Worm (Caenorhabditis elegans) whole organism, L1 larva: ENCODE measurements around the gene T11F9.10.
"Not testable (repeated sequence)": the region's sequence is repeated elsewhere in the genome, so short reads cannot be mapped to it uniquely, and the experiment has no call there.

ENCODE experiments used
- aha-1 ChIP-seq: fragments of 150-350 bp; optimal IDR thresholded peaks from 2 replicates; lab custom pipeline; 2014; ENCODE audit warnings: missing biosample characterization, missing genetic modification characterization
- alr-1 ChIP-seq: fragments of 200-800 bp; sonication (Bioruptor generic); optimal IDR thresholded peaks from 2 replicates; lab custom pipeline; 2018; ENCODE audit warnings: borderline replicate concordance, mild to moderate bottlenecking, missing genetic modification characterization, missing compliant biosample characterization
- blmp-1 ChIP-seq: fragments of 150-350 bp; optimal IDR thresholded peaks from 2 replicates; lab custom pipeline; 2014; ENCODE audit warnings: missing biosample characterization, missing genetic modification characterization
- ceh-63 ChIP-seq: fragments of 200-800 bp; sonication (Bioruptor generic); optimal IDR thresholded peaks from 2 replicates; lab custom pipeline; 2018; ENCODE audit warnings: mild to moderate bottlenecking, missing genetic modification characterization, missing compliant biosample characterization
- ceh-8 ChIP-seq: fragments of 200-800 bp; sonication (Bioruptor generic); optimal IDR thresholded peaks from 2 replicates; lab custom pipeline; 2018; ENCODE audit warnings: mild to moderate bottlenecking, missing genetic modification characterization, moderate library complexity, missing compliant biosample characterization
- efl-1 ChIP-seq, 4 experiments: fragments of 150-350 bp; optimal IDR thresholded peaks in 3 of 4; peaks in 1 of 4; 1 replicate in 1 of 4; 2 replicates in 3 of 4; lab custom pipeline; 2014; ENCODE audit warnings: missing biosample characterization in 2 of 4, missing genetic modification characterization in 2 of 4, missing genetic modification reagents in 2 of 4
- efl-3 ChIP-seq: fragments of 200-800 bp; sonication (Bioruptor generic); optimal IDR thresholded peaks from 2 replicates; lab custom pipeline; 2018; ENCODE audit warnings: mild to moderate bottlenecking, missing genetic modification characterization, missing compliant biosample characterization
- elt-2 ChIP-seq: sonication (generic microtip); optimal IDR thresholded peaks from 2 replicates; lab custom pipeline; 2016; ENCODE audit warnings: missing genetic modification characterization, mild to moderate bottlenecking, inconsistent platforms, missing compliant biosample characterization, missing genetic modification reagents
- ets-5 ChIP-seq: fragments of 200-800 bp; sonication (Bioruptor generic); IDR thresholded peaks from 2 replicates; pipeline ENCODE4 v1.3.6; 2022; ENCODE audit warnings: missing genetic modification characterization, missing compliant biosample characterization
- fos-1 ChIP-seq: fragments of 150-350 bp; optimal IDR thresholded peaks from 2 replicates; lab custom pipeline; 2014; ENCODE audit warnings: missing biosample characterization, missing genetic modification characterization
- grh-1 ChIP-seq: fragments of 200-800 bp; sonication (Bioruptor generic); IDR thresholded peaks from 2 replicates; pipeline ENCODE4 v1.3.6; 2022; ENCODE audit warnings: missing genetic modification reagents, missing genetic modification characterization, missing compliant biosample characterization
- irx-1 ChIP-seq: sonication (generic microtip); optimal IDR thresholded peaks from 2 replicates; lab custom pipeline; 2016; ENCODE audit warnings: missing genetic modification characterization, missing compliant biosample characterization
- lin-39 ChIP-seq: fragments of 150-350 bp; optimal IDR thresholded peaks from 2 replicates; lab custom pipeline; 2014; ENCODE audit warnings: missing biosample characterization, missing genetic modification reagents, missing genetic modification characterization
- lir-3 ChIP-seq: sonication (generic microtip); optimal IDR thresholded peaks from 2 replicates; lab custom pipeline; 2016; ENCODE audit warnings: mild to moderate bottlenecking, missing genetic modification characterization, moderate library complexity, missing compliant biosample characterization; ENCODE audit not compliant: poor library complexity
- nhr-11 ChIP-seq: fragments of 150-350 bp; optimal IDR thresholded peaks from 2 replicates; lab custom pipeline; 2014; ENCODE audit warnings: missing biosample characterization, missing genetic modification characterization
- nhr-12 ChIP-seq: sonication (generic microtip); optimal IDR thresholded peaks from 2 replicates; lab custom pipeline; 2017; ENCODE audit warnings: missing biosample characterization, missing genetic modification characterization
- nhr-237 ChIP-seq: fragments of 150-350 bp; optimal IDR thresholded peaks from 2 replicates; lab custom pipeline; 2014; ENCODE audit warnings: missing biosample characterization, missing genetic modification characterization
- nhr-77 ChIP-seq: fragments of 150-350 bp; optimal IDR thresholded peaks from 2 replicates; lab custom pipeline; 2014; ENCODE audit warnings: missing biosample characterization, missing genetic modification characterization
- nhr-84 ChIP-seq: sonication (generic microtip); optimal IDR thresholded peaks from 2 replicates; lab custom pipeline; 2017; ENCODE audit warnings: missing biosample characterization, missing genetic modification characterization
- pax-3 ChIP-seq: fragments of 200-800 bp; sonication (Bioruptor generic); optimal IDR thresholded peaks from 2 replicates; lab custom pipeline; 2018; ENCODE audit warnings: mild to moderate bottlenecking, missing genetic modification characterization, moderate library complexity, missing compliant biosample characterization
- pqm-1 ChIP-seq: sonication (generic microtip); optimal IDR thresholded peaks from 3 replicates; lab custom pipeline; 2017; ENCODE audit warnings: missing biosample characterization, missing genetic modification characterization
- skn-1 ChIP-seq: fragments of 150-350 bp; optimal IDR thresholded peaks from 2 replicates; lab custom pipeline; 2014; ENCODE audit warnings: missing biosample characterization, missing genetic modification characterization
- sox-4 ChIP-seq: sonication (generic microtip); optimal IDR thresholded peaks from 2 replicates; lab custom pipeline; 2016; ENCODE audit warnings: missing genetic modification characterization, missing compliant biosample characterization
- sup-37 ChIP-seq: fragments of 200-800 bp; sonication (Bioruptor generic); optimal IDR thresholded peaks from 2 replicates; lab custom pipeline; 2018; ENCODE audit warnings: mild to moderate bottlenecking, missing genetic modification characterization, missing compliant biosample characterization
- tbx-2 ChIP-seq: sonication (generic microtip); optimal IDR thresholded peaks from 2 replicates; lab custom pipeline; 2016; ENCODE audit warnings: missing genetic modification characterization, missing compliant biosample characterization
- unc-130 ChIP-seq: fragments of 150-350 bp; optimal IDR thresholded peaks from 2 replicates; lab custom pipeline; 2017; ENCODE audit warnings: missing biosample characterization, missing genetic modification characterization, inconsistent platforms
- unc-62 ChIP-seq: fragments of 150-350 bp; optimal IDR thresholded peaks from 2 replicates; lab custom pipeline; 2014; ENCODE audit warnings: missing biosample characterization, missing genetic modification reagents, missing genetic modification characterization
- ztf-11 ChIP-seq, 2 experiments: sonication (generic microtip); optimal IDR thresholded peaks; 2 replicates each; lab custom pipeline; 2016 to 2017; ENCODE audit warnings: missing genetic modification characterization in 2 of 2, missing biosample characterization in 1 of 2, missing compliant biosample characterization in 1 of 2
- ztf-4 ChIP-seq: fragments of 150-350 bp; optimal IDR thresholded peaks from 2 replicates; lab custom pipeline; 2014; ENCODE audit warnings: missing biosample characterization, missing genetic modification characterization

T11F9.10 gene

DNA sequence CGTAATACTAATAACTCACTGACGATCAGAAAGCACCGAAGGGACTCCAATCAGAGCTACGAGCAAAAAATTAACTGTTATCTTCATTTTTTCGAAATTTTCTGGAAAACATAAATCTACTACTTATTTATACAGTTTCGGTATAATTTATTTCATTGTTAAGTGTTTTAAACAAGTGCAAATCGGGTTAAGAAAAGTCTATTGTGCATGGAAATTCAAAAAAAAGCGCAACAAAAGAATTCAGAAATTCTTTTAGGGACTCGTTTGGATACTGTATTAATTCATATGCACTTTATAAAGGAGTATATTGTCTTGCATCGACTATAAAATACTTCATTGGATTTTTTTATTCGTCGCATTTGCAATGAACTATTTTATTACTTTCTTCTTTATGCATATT, 14.6 kb upstream of the T11F9.10 start, which contains the start of the genes nas-20 and nas-21:
nas-20 (minus strand) TSS at position 101 of the 400 bp plus-strand sequence.
nas-21 (plus strand) TSS at position 356 of the 400 bp plus-strand sequence.
- TF ChIP-seq sox-4 (tag; lab: Kevin White, UChicago): no peak
- no peak for TF ChIP-seq efl-3
- TF ChIP-seq skn-1 (tag; lab: Kevin White, UChicago): no peak

DNA sequence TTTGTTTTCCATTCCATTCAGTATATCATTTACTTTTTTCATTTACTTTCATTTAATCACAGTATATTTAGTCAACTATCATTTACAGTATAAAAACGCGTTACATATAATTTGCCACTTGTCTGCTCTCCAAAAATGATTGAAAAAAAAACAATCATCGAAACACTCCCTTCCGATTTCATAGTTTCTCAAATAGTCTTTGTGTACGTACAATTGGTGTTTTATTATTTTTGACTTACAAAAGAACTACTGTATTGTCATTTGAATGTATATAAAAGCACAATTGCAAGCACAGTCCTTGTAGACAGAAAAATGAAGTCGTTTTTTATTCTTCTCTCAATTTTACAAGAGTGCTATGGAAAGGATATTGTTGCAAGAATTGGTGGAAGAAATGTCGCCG, 12.4 kb upstream of the T11F9.10 start, which contains the start of gene nas-22:
nas-22 (plus strand) TSS at position 301 of the 400 bp plus-strand sequence.
- TF ChIP-seq alr-1 (tag; lab: Kevin White, UChicago) (no peak), blmp-1 (tag; lab: Kevin White, UChicago) (no peak)

DNA sequence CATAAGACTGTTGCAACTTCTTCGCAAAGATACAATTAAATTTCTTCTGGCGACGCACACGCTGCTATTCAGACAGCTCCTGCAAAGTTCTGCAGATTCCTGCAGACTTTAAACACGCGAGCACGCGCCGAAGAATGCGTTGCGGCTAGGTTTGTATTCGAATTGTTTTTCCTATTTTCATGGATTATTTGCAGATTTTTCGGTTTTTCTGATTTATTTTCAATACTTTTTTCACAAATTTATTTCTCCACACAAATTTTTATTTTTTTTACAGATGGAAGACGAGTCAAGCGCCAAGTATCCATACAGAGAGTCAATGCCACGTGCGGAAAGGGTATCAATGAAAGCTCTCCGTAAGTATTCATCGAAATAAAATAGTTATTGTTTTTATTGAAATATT, 11.1 kb upstream of the T11F9.10 start, which contains the start of gene T11F9.7:
T11F9.7 (plus strand) TSS at position 301 of the 400 bp plus-strand sequence.
- TF ChIP-seq nhr-84, lir-3, elt-2 (tag; lab: Kevin White, UChicago): not testable (repeated sequence)
- TF ChIP-seq, all 84 proteins: peak for 0; not testable (repeated sequence) for 84

DNA sequence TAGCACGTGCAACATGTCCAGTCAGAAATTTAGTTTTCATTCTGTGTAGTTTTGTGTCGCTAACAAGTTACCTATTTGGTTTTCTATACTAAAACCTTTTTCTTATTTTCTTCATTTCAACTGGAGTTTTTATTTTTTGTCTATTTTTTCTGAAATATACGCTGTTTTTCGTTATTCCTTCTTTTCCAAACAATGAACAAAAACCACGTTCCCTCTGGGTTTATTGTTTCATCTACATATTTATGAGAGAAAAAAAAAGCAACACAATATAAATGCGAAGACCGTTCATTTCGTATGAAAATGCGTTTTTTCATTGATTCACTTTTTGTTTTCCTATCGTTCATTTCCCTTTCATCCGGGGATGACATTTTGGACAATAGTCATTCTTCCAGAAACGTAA, 7.4 kb upstream of the T11F9.10 start, which contains the start of gene T11F9.22:
T11F9.22 (plus strand) TSS at position 301 of the 400 bp plus-strand sequence.
- TF ChIP-seq pqm-1 (tag; lab: Kevin White, UChicago): no peak
- no peak for TF ChIP-seq pax-3
- TF ChIP-seq efl-1 (optimal IDR thresholded peaks at IDR 0.05; lab: Kevin White, UChicago): no peak
- TF ChIP-seq efl-1 (GFP tag; optimal IDR thresholded peaks at IDR 0.05 in 1 of 2; lab: Kevin White, UChicago): peak in 1 of 2 experiments; percentile 64

DNA sequence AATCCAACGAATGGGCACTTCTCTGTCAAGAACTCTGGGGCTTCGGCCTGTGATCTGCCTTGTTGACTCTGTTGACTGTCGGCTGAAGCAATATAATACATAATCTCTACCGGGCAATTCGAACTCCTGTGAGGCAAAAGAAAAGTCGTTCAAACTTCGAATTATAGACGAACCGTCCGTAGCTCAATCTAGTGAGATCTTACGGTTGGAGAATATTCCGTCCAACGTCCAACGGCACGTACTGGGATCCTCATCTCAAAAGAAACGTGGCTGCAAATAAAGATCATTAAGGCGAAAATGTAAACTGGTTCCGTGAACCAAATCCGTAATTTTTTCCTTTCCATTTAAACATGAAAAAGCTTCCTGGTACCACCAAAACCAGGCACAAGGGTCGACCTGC, 6.0 kb upstream of the T11F9.10 start, which contains the start of gene T11F9.14:
T11F9.14 (minus strand) TSS at position 101 of the 400 bp plus-strand sequence.
- TF ChIP-seq ztf-11 (tag; optimal IDR thresholded peaks at IDR 0.05; lab: Kevin White, UChicago); nhr-11 (tag; lab: Kevin White, UChicago); unc-130 (tag; lab: Kevin White, UChicago): not testable (repeated sequence)
- TF ChIP-seq, all 84 proteins: peak for 0; not testable (repeated sequence) for 84

DNA sequence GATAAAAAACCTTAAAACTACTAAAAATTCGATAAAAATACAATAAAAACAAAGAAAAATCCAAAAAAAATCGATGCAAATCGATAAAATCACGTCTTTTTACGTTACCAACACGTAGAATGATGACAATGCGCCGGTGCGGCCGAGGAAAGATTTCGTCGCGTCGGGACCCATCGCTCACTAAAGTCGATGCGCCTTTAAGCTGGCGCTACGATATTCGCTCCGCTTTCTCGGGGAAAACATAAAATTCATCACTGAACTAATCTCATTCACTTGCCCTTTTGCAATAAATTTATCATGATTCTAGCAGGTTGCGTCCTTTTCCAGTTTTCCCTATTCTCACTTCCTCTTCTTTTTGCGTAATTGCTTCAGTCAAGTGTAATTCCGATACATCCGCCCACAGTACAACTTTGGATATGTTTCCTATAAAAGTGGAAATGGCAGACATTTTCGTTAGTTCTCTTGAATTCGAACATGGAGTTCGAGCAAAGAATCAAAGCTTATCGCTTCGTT, 3.1 kb upstream of the T11F9.10 start, which contains the start of gene col-157:
col-157 (plus strand) TSS at position 463 of the 513 bp plus-strand sequence.
- TF ChIP-seq blmp-1 (tag; lab: Kevin White, UChicago); lin-39 (tag; lab: Kevin White, UChicago); unc-62 (GFP tag; lab: Kevin White, UChicago): not testable (repeated sequence)

DNA sequence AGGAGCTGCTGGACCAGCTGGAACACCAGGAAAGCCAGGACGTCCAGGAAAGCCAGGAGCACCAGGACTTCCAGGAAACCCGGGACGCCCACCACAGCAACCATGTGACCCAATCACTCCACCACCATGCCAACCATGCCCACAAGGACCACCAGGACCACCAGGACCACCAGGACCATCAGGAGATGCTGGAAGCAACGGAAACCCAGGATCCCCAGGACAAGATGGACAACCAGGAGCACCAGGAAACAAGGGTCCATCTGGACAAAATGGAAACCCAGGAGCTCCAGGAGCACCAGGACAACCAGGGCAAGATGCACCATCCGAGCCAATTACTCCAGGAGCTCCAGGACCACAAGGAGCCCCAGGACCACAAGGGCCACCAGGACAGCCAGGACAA, 2.4 kb upstream of the T11F9.10 start:
- TF ChIP-seq nhr-12 (tag; lab: Kevin White, UChicago) (no peak), nhr-77 (no peak)

DNA sequence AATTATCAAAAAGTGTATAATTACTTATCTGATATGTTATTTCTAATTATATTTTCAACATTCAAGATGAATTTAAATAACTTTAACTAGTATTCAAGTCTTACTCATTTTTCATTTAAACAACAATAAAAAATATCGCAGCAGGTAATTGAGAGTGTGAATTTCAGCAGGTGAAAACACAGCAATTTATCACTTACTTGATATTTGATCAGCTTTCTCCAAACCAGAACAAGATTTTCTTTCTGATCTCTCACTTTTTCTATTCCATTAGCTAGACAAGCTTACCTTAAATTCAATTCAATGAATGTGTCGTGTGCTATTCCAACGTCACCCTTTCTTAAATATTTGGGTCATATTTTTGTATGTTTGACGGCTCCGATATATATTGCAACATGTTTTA, 1.2 kb upstream of the T11F9.10 start, which contains the start of gene srh-1:
srh-1 (plus strand) TSS at position 301 of the 400 bp plus-strand sequence.
- no peak for TF ChIP-seq blmp-1 (tag; lab: Kevin White, UChicago)
- no peak for TF ChIP-seq fos-1 (tag; lab: Kevin White, UChicago)
- no peak for TF ChIP-seq alr-1 (tag; lab: Kevin White, UChicago)
- no peak for TF ChIP-seq tbx-2 (tag; lab: Kevin White, UChicago)
- no peak for TF ChIP-seq ceh-63
- TF ChIP-seq aha-1 (tag; lab: Kevin White, UChicago): no peak
- no peak for TF ChIP-seq irx-1 (tag; lab: Kevin White, UChicago)
- no peak for TF ChIP-seq ceh-8 (GFP tag; lab: Kevin White, UChicago)
- no peak for TF ChIP-seq sup-37 (GFP tag; lab: Kevin White, UChicago)
- no peak for TF ChIP-seq grh-1 (GFP tag; lab: Robert Waterston, UW)
- TF ChIP-seq nhr-237: no peak
- no peak for TF ChIP-seq nhr-11 (tag; lab: Kevin White, UChicago)
- no peak for TF ChIP-seq ets-5
- TF ChIP-seq ztf-4: no peak
- no peak for TF ChIP-seq pax-3
